Fruit fly (Drosophila melanogaster) S2 (cell line): ENCODE measurements around the gene CG11672.

ENCODE experiments used
- CG8478 ChIP-seq: fragments of >200 bp; optimal IDR thresholded peaks from 2 replicates; lab custom pipeline; 2018
- CTCF ChIP-seq, 2 experiments: fragments of >200 bp; optimal IDR thresholded peaks; 2 replicates each; lab custom pipeline; 2018

- TF ChIP-seq CTCF (optimal IDR thresholded peaks at IDR 0.05; lab: Kevin White, UChicago) (peak; percentile 20 to 50), CG8478 (lab: Kevin White, UChicago) (no peak)
These were observed 16.0 kb upstream of the CG11672 start for dm6 chr3R:8306188-8306926.
